Fruit fly (Drosophila melanogaster) whole organism, embryonic: ENCODE data around the gene amn.
A peak's percentile ranks its signal among the peaks of the same experiment; 100 is the strongest.

Source experiments
- ATbp ChIP-seq: fragments of 200-800 bp; sonication (Bioruptor generic); optimal IDR thresholded peaks from 2 replicates; lab custom pipeline; 2017; ENCODE audit warnings: missing biosample characterization, mild to moderate bottlenecking, missing genetic modification characterization, missing genetic modification reagents
- Antp ChIP-seq: fragments of 200-800 bp; sonication (Bioruptor generic); optimal IDR thresholded peaks from 3 replicates; lab custom pipeline; 2016; ENCODE audit warnings: missing biosample characterization, missing genetic modification characterization
- CG11093 ChIP-seq: fragments of 200-800 bp; sonication (Bioruptor generic); IDR thresholded peaks from 3 replicates; pipeline ENCODE4 v1.3.6; 2022; ENCODE audit warnings: missing biosample characterization, missing genetic modification characterization
- CG11504 ChIP-seq: fragments of 200-800 bp; sonication (Bioruptor generic); optimal IDR thresholded peaks from 3 replicates; lab custom pipeline; 2019; ENCODE audit warnings: missing biosample characterization, mild to moderate bottlenecking, missing genetic modification characterization, moderate library complexity
- CG12071 ChIP-seq: fragments of 200-800 bp; sonication (Bioruptor generic); optimal IDR thresholded peaks from 3 replicates; lab custom pipeline; 2018; ENCODE audit warnings: missing biosample characterization, mild to moderate bottlenecking, missing genetic modification characterization
- CG12391 ChIP-seq: fragments of 200-800 bp; sonication (Bioruptor generic); optimal IDR thresholded peaks from 3 replicates; lab custom pipeline; 2018; ENCODE audit warnings: missing biosample characterization, mild to moderate bottlenecking, missing genetic modification characterization, moderate library complexity
- CG12659 ChIP-seq: fragments of 200-800 bp; sonication (Bioruptor generic); optimal IDR thresholded peaks from 3 replicates; lab custom pipeline; 2017; ENCODE audit warnings: mild to moderate bottlenecking, missing biosample characterization, missing genetic modification reagents, missing genetic modification characterization
- CG13424 ChIP-seq: fragments of 200-800 bp; sonication (Bioruptor generic); optimal IDR thresholded peaks from 2 replicates; lab custom pipeline; 2019; ENCODE audit warnings: missing biosample characterization, mild to moderate bottlenecking, missing genetic modification characterization, moderate library complexity
- CG14441 ChIP-seq: fragments of 200-800 bp; sonication (Bioruptor generic); IDR thresholded peaks from 2 replicates; pipeline ENCODE4 v1.3.6; 2022; ENCODE audit warnings: missing biosample characterization, missing genetic modification characterization
- CG15011 ChIP-seq: fragments of 200-800 bp; sonication (Bioruptor generic); optimal IDR thresholded peaks from 3 replicates; lab custom pipeline; 2018; ENCODE audit warnings: missing biosample characterization, mild to moderate bottlenecking, missing genetic modification characterization
- CG16813 ChIP-seq: fragments of 200-800 bp; sonication (Bioruptor generic); IDR thresholded peaks from 3 replicates; pipeline ENCODE4 v1.3.6; 2022; ENCODE audit warnings: missing biosample characterization, missing genetic modification characterization; ENCODE audit not compliant: partially characterized antibody
- CG17385 ChIP-seq: fragments of 200-800 bp; sonication (Bioruptor generic); optimal IDR thresholded peaks from 3 replicates; lab custom pipeline; 2018; ENCODE audit warnings: missing biosample characterization, mild to moderate bottlenecking, missing genetic modification characterization
- CG2129 ChIP-seq: fragments of 200-800 bp; sonication (Bioruptor generic); IDR thresholded peaks from 2 replicates; pipeline ENCODE4 v1.3.6; 2022; ENCODE audit warnings: missing biosample characterization, missing genetic modification characterization; ENCODE audit not compliant: partially characterized antibody
- CG31365 ChIP-seq: fragments of 200-800 bp; sonication (Bioruptor generic); optimal IDR thresholded peaks from 2 replicates; lab custom pipeline; 2018; ENCODE audit warnings: missing biosample characterization, mild to moderate bottlenecking, missing genetic modification characterization
- CG32532 ChIP-seq: fragments of 200-800 bp; sonication (Bioruptor generic); IDR thresholded peaks from 2 replicates; pipeline ENCODE4 v1.3.6; 2022; ENCODE audit warnings: missing biosample characterization, missing genetic modification characterization
- CG3838 ChIP-seq: fragments of 200-800 bp; sonication (Bioruptor generic); optimal IDR thresholded peaks from 3 replicates; lab custom pipeline; 2016; ENCODE audit warnings: missing biosample characterization, missing genetic modification characterization
- CG6689 ChIP-seq: fragments of 200-800 bp; sonication (Bioruptor generic); IDR thresholded peaks from 2 replicates; pipeline ENCODE4 v1.3.6; 2022; ENCODE audit warnings: missing biosample characterization, missing genetic modification characterization
- CG7963 ChIP-seq: fragments of 200-800 bp; sonication (Bioruptor generic); IDR thresholded peaks from 3 replicates; pipeline ENCODE4 v1.3.6; 2022; ENCODE audit warnings: missing biosample characterization, missing genetic modification characterization; ENCODE audit not compliant: partially characterized antibody
- Dll ChIP-seq: fragments of 200-800 bp; sonication (Bioruptor generic); IDR thresholded peaks from 4 replicates; pipeline ENCODE4 v1.3.6; 2022; ENCODE audit warnings: missing biosample characterization, missing genetic modification characterization; ENCODE audit not compliant: partially characterized antibody
- Doc3 ChIP-seq: fragments of 200-800 bp; sonication (Bioruptor generic); IDR thresholded peaks from 3 replicates; pipeline ENCODE4 v1.3.6; 2022; ENCODE audit warnings: missing biosample characterization, missing genetic modification characterization; ENCODE audit not compliant: partially characterized antibody
- Dp ChIP-seq: fragments of 200-800 bp; sonication (Bioruptor generic); optimal IDR thresholded peaks from 2 replicates; lab custom pipeline; 2018; ENCODE audit warnings: missing biosample characterization, mild to moderate bottlenecking, missing genetic modification characterization, moderate library complexity
- Dref ChIP-seq: fragments of 200-800 bp; sonication (Bioruptor generic); IDR thresholded peaks from 2 replicates; pipeline ENCODE4 v1.3.6; 2022; ENCODE audit warnings: missing biosample characterization, missing genetic modification characterization
- ERR ChIP-seq: fragments of 200-800 bp; sonication (Bioruptor generic); optimal IDR thresholded peaks from 2 replicates; lab custom pipeline; 2016; ENCODE audit warnings: missing biosample characterization, missing genetic modification characterization
- HLH3B ChIP-seq: fragments of 200-800 bp; sonication (Bioruptor generic); IDR thresholded peaks from 2 replicates; pipeline ENCODE4 v1.3.6; 2022; ENCODE audit warnings: missing biosample characterization, missing genetic modification characterization
- Hr3 ChIP-seq: fragments of 200-800 bp; sonication (Bioruptor generic); optimal IDR thresholded peaks from 3 replicates; lab custom pipeline; 2016; ENCODE audit warnings: missing biosample characterization, missing genetic modification characterization
- Hsf ChIP-seq: fragments of 200-800 bp; sonication (Bioruptor generic); optimal IDR thresholded peaks from 3 replicates; lab custom pipeline; 2016; ENCODE audit warnings: missing biosample characterization, missing genetic modification characterization
- MBD-R2 ChIP-seq: fragments of 200-800 bp; sonication (Bioruptor generic); IDR thresholded peaks from 2 replicates; pipeline ENCODE4 v1.3.6; 2022; ENCODE audit warnings: missing biosample characterization, missing genetic modification characterization
- MESR4 ChIP-seq: fragments of 200-800 bp; sonication (Bioruptor generic); optimal IDR thresholded peaks from 2 replicates; lab custom pipeline; 2018; ENCODE audit warnings: missing biosample characterization, mild to moderate bottlenecking, missing genetic modification characterization, moderate library complexity
- Sox100B ChIP-seq: fragments of 200-800 bp; sonication (Bioruptor generic); optimal IDR thresholded peaks from 3 replicates; lab custom pipeline; 2018; ENCODE audit warnings: missing biosample characterization, mild to moderate bottlenecking, missing genetic modification characterization
- Sry-δ ChIP-seq: fragments of 200-800 bp; sonication (Bioruptor generic); optimal IDR thresholded peaks from 2 replicates; lab custom pipeline; 2016; ENCODE audit warnings: missing biosample characterization, missing genetic modification characterization
- Trl ChIP-seq, 3 experiments: fragments of >200 bp in 2 of 3; fragments of 200-800 bp in 1 of 3; sonication (Bioruptor generic) in 1 of 3; optimal IDR thresholded peaks; 2 replicates in 1 of 3; 3 replicates in 2 of 3; lab custom pipeline; 2016 to 2017; ENCODE audit warnings: missing biosample characterization in 1 of 3, missing genetic modification characterization in 1 of 3
- Usf ChIP-seq: fragments of 200-800 bp; sonication (Bioruptor generic); optimal IDR thresholded peaks from 2 replicates; lab custom pipeline; 2017; ENCODE audit warnings: missing genotype, missing biosample characterization, missing genetic modification characterization
- ac ChIP-seq: fragments of 200-800 bp; sonication (Bioruptor generic); optimal IDR thresholded peaks from 3 replicates; lab custom pipeline; 2017; ENCODE audit warnings: missing biosample characterization, mild to moderate bottlenecking, missing genetic modification characterization
- chinmo ChIP-seq: fragments of 200-800 bp; sonication (Bioruptor generic); IDR thresholded peaks from 4 replicates; pipeline ENCODE4 v1.3.6; 2022; ENCODE audit warnings: missing biosample characterization, missing genetic modification characterization; ENCODE audit not compliant: partially characterized antibody
- cwo ChIP-seq: fragments of 200-800 bp; sonication (Bioruptor generic); optimal IDR thresholded peaks from 3 replicates; lab custom pipeline; 2017; ENCODE audit warnings: missing biosample characterization, missing genetic modification characterization, mild to moderate bottlenecking, moderate library complexity, missing genetic modification reagents
- gt ChIP-seq: fragments of 200-800 bp; sonication (Bioruptor generic); IDR thresholded peaks from 2 replicates; pipeline ENCODE4 v1.3.6; 2022; ENCODE audit warnings: missing biosample characterization, missing genetic modification characterization
- inv ChIP-seq: fragments of 200-800 bp; sonication (Bioruptor generic); IDR thresholded peaks from 2 replicates; pipeline ENCODE4 v1.3.6; 2022; ENCODE audit warnings: missing biosample characterization, missing genetic modification characterization; ENCODE audit not compliant: partially characterized antibody
- lola ChIP-seq, 3 experiments: fragments of >200 bp in 2 of 3; fragments of 200-800 bp in 1 of 3; sonication (Bioruptor generic) in 1 of 3; optimal IDR thresholded peaks; 2 replicates each; lab custom pipeline; 2017 to 2019; ENCODE audit warnings: missing biosample characterization in 3 of 3, missing genetic modification characterization in 3 of 3, mild to moderate bottlenecking in 1 of 3, moderate library complexity in 1 of 3
- oc ChIP-seq: fragments of 200-800 bp; sonication (Bioruptor generic); optimal IDR thresholded peaks from 2 replicates; lab custom pipeline; 2018; ENCODE audit warnings: missing biosample characterization, mild to moderate bottlenecking, missing genetic modification characterization, moderate library complexity
- phol ChIP-seq: fragments of 200-800 bp; sonication (Bioruptor generic); optimal IDR thresholded peaks from 3 replicates; lab custom pipeline; 2018; ENCODE audit warnings: missing biosample characterization, mild to moderate bottlenecking, missing genetic modification characterization, moderate library complexity
- repo ChIP-seq: fragments of 200-800 bp; sonication (Bioruptor generic); optimal IDR thresholded peaks from 2 replicates; lab custom pipeline; 2016; ENCODE audit warnings: missing biosample characterization, missing genetic modification characterization
- rib ChIP-seq: fragments of 200-800 bp; sonication (Bioruptor generic); IDR thresholded peaks from 2 replicates; pipeline ENCODE4 v1.3.6; 2022; ENCODE audit warnings: missing biosample characterization, missing genetic modification characterization
- sd ChIP-seq: fragments of 200-800 bp; sonication (Bioruptor generic); optimal IDR thresholded peaks from 3 replicates; lab custom pipeline; 2018; ENCODE audit warnings: missing biosample characterization, mild to moderate bottlenecking, missing genetic modification characterization, moderate library complexity
- slp2 ChIP-seq: fragments of 200-800 bp; sonication (Bioruptor generic); optimal IDR thresholded peaks from 2 replicates; lab custom pipeline; 2016; ENCODE audit warnings: missing biosample characterization, missing genetic modification characterization
- unc-4 ChIP-seq: fragments of 200-800 bp; sonication (Bioruptor generic); IDR thresholded peaks from 2 replicates; pipeline ENCODE4 v1.3.6; 2022; ENCODE audit warnings: missing biosample characterization, missing genetic modification characterization; ENCODE audit not compliant: partially characterized antibody
- unpg ChIP-seq: fragments of 200-800 bp; sonication (Bioruptor generic); optimal IDR thresholded peaks from 3 replicates; lab custom pipeline; 2018; ENCODE audit warnings: missing biosample characterization, mild to moderate bottlenecking, missing genetic modification characterization, moderate library complexity
- vvl ChIP-seq: fragments of 200-800 bp; sonication (Bioruptor generic); IDR thresholded peaks from 2 replicates; pipeline ENCODE4 v1.3.6; 2022; ENCODE audit warnings: missing biosample characterization, missing genetic modification characterization

amn gene

DNA sequence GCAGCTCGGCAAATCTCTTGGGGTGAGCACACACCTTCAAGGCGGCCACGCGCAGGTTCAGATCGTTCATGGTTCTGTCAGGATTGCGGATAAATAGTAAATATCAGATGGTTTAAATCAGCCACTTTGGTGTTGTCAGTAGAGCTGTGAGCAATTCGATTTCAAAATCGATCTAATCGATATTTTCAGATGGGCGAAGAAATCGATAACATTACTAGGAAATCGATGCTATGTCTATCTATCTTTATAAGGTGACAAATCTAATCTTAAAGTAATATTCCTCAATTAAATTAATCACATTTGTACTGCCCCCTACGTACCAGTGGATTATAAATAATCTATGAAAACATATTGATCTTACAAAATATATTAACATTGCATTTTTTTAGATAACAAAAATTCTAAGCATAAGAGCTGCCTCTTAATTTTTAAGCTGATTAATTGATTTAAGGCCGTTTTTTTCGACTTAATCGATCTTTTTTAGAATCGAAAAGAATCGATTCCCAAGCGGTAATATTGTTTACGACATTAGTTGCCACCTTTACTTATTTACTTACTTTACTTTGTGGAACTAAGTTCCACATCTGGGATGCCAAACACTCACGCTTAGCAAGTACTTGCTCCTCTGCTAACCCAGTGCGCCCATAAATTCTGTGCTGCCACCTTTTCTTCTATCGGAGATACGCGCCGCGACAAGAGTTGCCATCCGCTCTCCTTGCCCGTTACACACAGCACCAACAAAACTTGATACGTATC lies 24.3 kb downstream of the amn start, which contains the start of gene THADA (continued):
- no peak; the same call in 1 of the 2 replicates for TF ChIP-seq CG32532 (GFP tag; lab: Robert Waterston, UW)
- no peak for TF ChIP-seq HLH3B (GFP tag; lab: Robert Waterston, UW)
- no peak for TF ChIP-seq ac (GFP tag; lab: Kevin White, UChicago)
- TF ChIP-seq Dref (GFP tag; lab: Robert Waterston, UW), result peak; percentile 88
- TF ChIP-seq Dp, result peak; percentile 60
- TF ChIP-seq oc (tag; lab: Kevin White, UChicago), result no peak
- TF ChIP-seq Trl (optimal IDR thresholded peaks at IDR 0.05; lab: Kevin White, UChicago), result no peak
- no peak for TF ChIP-seq Trl (GFP tag; optimal IDR thresholded peaks at IDR 0.05; lab: Kevin White, UChicago)
- peak; percentile 83 for TF ChIP-seq CG12659 (GFP tag; lab: Kevin White, UChicago)
- peak; percentile 89 for TF ChIP-seq CG7963 (GFP tag; lab: Robert Waterston, UW)
- peak; percentile 62 for TF ChIP-seq Antp (GFP tag; lab: Kevin White, UChicago)
- peak; percentile 93 for TF ChIP-seq Dll
- peak; percentile 91 for TF ChIP-seq CG6689 (GFP tag; lab: Robert Waterston, UW)
- TF ChIP-seq CG12071 (GFP tag; lab: Kevin White, UChicago), result no peak
- TF ChIP-seq rib (GFP tag; lab: Robert Waterston, UW), result no peak; the same call in 1 of the 2 replicates
- TF ChIP-seq CG15011 (GFP tag; lab: Kevin White, UChicago), result no peak
- peak; percentile 42 for TF ChIP-seq MBD-R2 (GFP tag; lab: Robert Waterston, UW)
- TF ChIP-seq inv, result peak; percentile 94
- TF ChIP-seq unpg, result no peak
- 0 out of 2 replicates have a peak, but pooled peaks have one; percentile 40 for TF ChIP-seq vvl (GFP tag; lab: Robert Waterston, UW)
- TF ChIP-seq gt (GFP tag; lab: Robert Waterston, UW), result no peak
- TF ChIP-seq chinmo (GFP tag; lab: Robert Waterston, UW), result peak; percentile 97; the same call in 3 of the 4 replicates
- no peak for TF ChIP-seq Sox100B (GFP tag; lab: Kevin White, UChicago)
- TF ChIP-seq Usf (GFP tag; lab: Kevin White, UChicago), result no peak
- peak; percentile 46 for TF ChIP-seq Hr3 (GFP tag; lab: Kevin White, UChicago)
- TF ChIP-seq CG3838 (GFP tag; lab: Kevin White, UChicago), result no peak
- peak; percentile 93 for TF ChIP-seq unc-4 (GFP tag; lab: Robert Waterston, UW)
- TF ChIP-seq slp2 (GFP tag; lab: Kevin White, UChicago), result no peak
- TF ChIP-seq Hsf, result peak; percentile 43
- TF ChIP-seq ATbp (GFP tag; lab: Kevin White, UChicago), result no peak
- peak; percentile 36 for TF ChIP-seq CG13424 (tag; lab: Kevin White, UChicago)
- TF ChIP-seq CG14441, result 0 out of 2 replicates have a peak, but pooled peaks have one; percentile 23
- TF ChIP-seq CG17385 (GFP tag; lab: Kevin White, UChicago), result no peak
- peak; percentile 35 for TF ChIP-seq ERR
- no peak for TF ChIP-seq CG31365 (tag; lab: Kevin White, UChicago)
- TF ChIP-seq CG11504, result no peak
- TF ChIP-seq CG11093 (GFP tag; lab: Robert Waterston, UW), result no peak
- peak; percentile 100 for TF ChIP-seq Sry-δ (GFP tag; lab: Kevin White, UChicago)
- peak; percentile 60 for TF ChIP-seq MESR4 (GFP tag; lab: Kevin White, UChicago)
- peak; percentile 96 for TF ChIP-seq CG16813
- peak; percentile 92; the same call in 1 of the 2 replicates for TF ChIP-seq CG2129 (GFP tag; lab: Robert Waterston, UW)
- TF ChIP-seq CG12391 (tag; lab: Kevin White, UChicago), result peak; percentile 76
- TF ChIP-seq repo, result no peak
- no peak for TF ChIP-seq lola (GFP tag; optimal IDR thresholded peaks at IDR 0.05; lab: Kevin White, UChicago)
- TF ChIP-seq phol (tag; lab: Kevin White, UChicago), result peak; percentile 37
- no peak for TF ChIP-seq sd (tag; lab: Kevin White, UChicago)
- no peak for TF ChIP-seq cwo (GFP tag; lab: Kevin White, UChicago)
- TF ChIP-seq Doc3 (GFP tag; lab: Robert Waterston, UW), result peak; percentile 81
